Fruit fly (Drosophila melanogaster) whole organism, embryonic: ENCODE data around the gene CG11617.
A peak's percentile ranks its signal among the peaks of the same experiment; 100 is the strongest.

Source experiments
- ATbp ChIP-seq: fragments of 200-800 bp; sonication (Bioruptor generic); optimal IDR thresholded peaks from 2 replicates; lab custom pipeline; 2017; ENCODE audit warnings: missing biosample characterization, mild to moderate bottlenecking, missing genetic modification characterization, missing genetic modification reagents
- Ada2b ChIP-seq: fragments of 200-800 bp; sonication (Bioruptor generic); IDR thresholded peaks from 2 replicates; pipeline ENCODE4 v1.3.6; 2022; ENCODE audit warnings: missing biosample characterization, missing genetic modification characterization
- Adf1 ChIP-seq: fragments of 200-800 bp; sonication (Bioruptor generic); IDR thresholded peaks from 2 replicates; pipeline ENCODE4 v1.3.6; 2022; ENCODE audit warnings: missing biosample characterization, missing genetic modification characterization
- Atf-2 ChIP-seq: fragments of 200-800 bp; sonication (Bioruptor generic); optimal IDR thresholded peaks from 2 replicates; lab custom pipeline; 2016; ENCODE audit warnings: missing biosample characterization, missing genetic modification characterization
- B-H2 ChIP-seq: fragments of 200-800 bp; sonication (Bioruptor generic); optimal IDR thresholded peaks from 2 replicates; lab custom pipeline; 2018; ENCODE audit warnings: missing biosample characterization, mild to moderate bottlenecking, missing genetic modification characterization
- Bgb ChIP-seq: fragments of 200-800 bp; sonication (Bioruptor generic); IDR thresholded peaks from 2 replicates; pipeline ENCODE4 v1.3.6; 2022; ENCODE audit warnings: missing biosample characterization, missing genetic modification characterization; ENCODE audit not compliant: partially characterized antibody
- CG10209 ChIP-seq: fragments of 200-800 bp; sonication (Bioruptor generic); optimal IDR thresholded peaks from 3 replicates; lab custom pipeline; 2017; ENCODE audit warnings: missing biosample characterization, mild to moderate bottlenecking, missing genetic modification characterization, missing genetic modification reagents
- CG10267 ChIP-seq: fragments of 200-800 bp; sonication (Bioruptor generic); optimal IDR thresholded peaks from 2 replicates; lab custom pipeline; 2018; ENCODE audit warnings: missing biosample characterization, mild to moderate bottlenecking, missing genetic modification characterization, moderate library complexity
- CG10366 ChIP-seq: fragments of 200-800 bp; sonication (Bioruptor generic); IDR thresholded peaks from 2 replicates; pipeline ENCODE4 v1.3.6; 2022; ENCODE audit warnings: missing biosample characterization, missing genetic modification characterization
- CG10543 ChIP-seq: fragments of 200-800 bp; sonication (Bioruptor generic); optimal IDR thresholded peaks from 3 replicates; lab custom pipeline; 2017; ENCODE audit warnings: missing biosample characterization, mild to moderate bottlenecking, missing genetic modification characterization, moderate library complexity
- CG12071 ChIP-seq: fragments of 200-800 bp; sonication (Bioruptor generic); optimal IDR thresholded peaks from 3 replicates; lab custom pipeline; 2018; ENCODE audit warnings: missing biosample characterization, mild to moderate bottlenecking, missing genetic modification characterization
- CG1233 ChIP-seq: fragments of 200-800 bp; sonication (Bioruptor generic); optimal IDR thresholded peaks from 4 replicates; lab custom pipeline; 2018; ENCODE audit warnings: missing biosample characterization, mild to moderate bottlenecking, missing genetic modification characterization
- CG12769 ChIP-seq: fragments of 200-800 bp; sonication (Bioruptor generic); optimal IDR thresholded peaks from 2 replicates; lab custom pipeline; 2019; ENCODE audit warnings: missing biosample characterization, mild to moderate bottlenecking, missing genetic modification characterization, moderate library complexity
- CG13123 ChIP-seq: fragments of 200-800 bp; sonication (Bioruptor generic); optimal IDR thresholded peaks from 2 replicates; lab custom pipeline; 2016; ENCODE audit warnings: missing biosample characterization, missing genetic modification characterization
- CG15696 ChIP-seq: fragments of 200-800 bp; sonication (Bioruptor generic); optimal IDR thresholded peaks from 2 replicates; lab custom pipeline; 2019; ENCODE audit warnings: missing biosample characterization, mild to moderate bottlenecking, missing genetic modification characterization, moderate library complexity
- CG16779 ChIP-seq: fragments of 200-800 bp; sonication (Bioruptor generic); IDR thresholded peaks from 2 replicates; pipeline ENCODE4 v1.3.6; 2022; ENCODE audit warnings: missing biosample characterization, missing genetic modification characterization
- CG17802 ChIP-seq: fragments of 200-800 bp; sonication (Bioruptor generic); optimal IDR thresholded peaks from 2 replicates; lab custom pipeline; 2018; ENCODE audit warnings: missing biosample characterization, mild to moderate bottlenecking, missing genetic modification characterization, moderate library complexity
- CG2199 ChIP-seq: fragments of 200-800 bp; sonication (Bioruptor generic); IDR thresholded peaks from 3 replicates; pipeline ENCODE4 v1.3.6; 2022; ENCODE audit warnings: missing biosample characterization, missing genetic modification characterization
- CG2678 ChIP-seq: fragments of 200-800 bp; sonication (Bioruptor generic); optimal IDR thresholded peaks from 3 replicates; lab custom pipeline; 2019; ENCODE audit warnings: missing biosample characterization, mild to moderate bottlenecking, missing genetic modification characterization, moderate library complexity
- CG31224 ChIP-seq: fragments of 200-800 bp; sonication (Bioruptor generic); IDR thresholded peaks from 2 replicates; pipeline ENCODE4 v1.3.6; 2022; ENCODE audit warnings: missing biosample characterization, missing genetic modification characterization
- CG4820 ChIP-seq: fragments of 200-800 bp; sonication (Bioruptor generic); optimal IDR thresholded peaks from 3 replicates; lab custom pipeline; 2016; ENCODE audit warnings: missing biosample characterization, missing genetic modification characterization
- CG6254 ChIP-seq: fragments of 200-800 bp; sonication (Bioruptor generic); optimal IDR thresholded peaks from 3 replicates; lab custom pipeline; 2017; ENCODE audit warnings: mild to moderate bottlenecking, missing biosample characterization, missing genetic modification reagents, missing genetic modification characterization
- CG6813 ChIP-seq: fragments of 200-800 bp; sonication (Bioruptor generic); optimal IDR thresholded peaks from 2 replicates; lab custom pipeline; 2017; ENCODE audit warnings: missing biosample characterization, missing genetic modification characterization, mild to moderate bottlenecking, moderate library complexity, missing genetic modification reagents
- Dfd ChIP-seq, 2 experiments: fragments of >200 bp; optimal IDR thresholded peaks; 2 replicates each; lab custom pipeline; 2017; ENCODE audit warnings: missing biosample characterization in 2 of 2, missing genetic modification characterization in 2 of 2
- Eip74EF ChIP-seq, 2 experiments: fragments of 200-800 bp in 1 of 2; fragments of >200 bp in 1 of 2; sonication (Bioruptor generic) in 1 of 2; optimal IDR thresholded peaks; 2 replicates each; lab custom pipeline; 2017 to 2019; ENCODE audit warnings: missing biosample characterization in 2 of 2, missing genetic modification characterization in 2 of 2, mild to moderate bottlenecking in 1 of 2, moderate library complexity in 1 of 2
- Xbp1 ChIP-seq: fragments of 200-800 bp; sonication (Bioruptor generic); optimal IDR thresholded peaks from 3 replicates; lab custom pipeline; 2016; ENCODE audit warnings: missing biosample characterization, mild to moderate bottlenecking, missing genetic modification characterization
- amos ChIP-seq: fragments of 200-800 bp; sonication (Bioruptor generic); IDR thresholded peaks from 2 replicates; pipeline ENCODE4 v1.3.6; 2022; ENCODE audit warnings: missing biosample characterization, missing genetic modification characterization; ENCODE audit not compliant: partially characterized antibody
- ash1 ChIP-seq: fragments of 200-800 bp; sonication (Bioruptor generic); optimal IDR thresholded peaks from 2 replicates; lab custom pipeline; 2018; ENCODE audit warnings: missing biosample characterization, mild to moderate bottlenecking, missing genetic modification characterization
- br ChIP-seq: fragments of >200 bp; optimal IDR thresholded peaks from 2 replicates; lab custom pipeline; 2017
- bsh ChIP-seq, 2 experiments: fragments of 200-800 bp; sonication (Bioruptor generic); optimal IDR thresholded peaks; 2 replicates each; lab custom pipeline; 2017 to 2018; ENCODE audit warnings: mild to moderate bottlenecking in 2 of 2, missing biosample characterization in 2 of 2, missing genetic modification characterization in 2 of 2, moderate library complexity in 1 of 2
- caup ChIP-seq: fragments of 200-800 bp; sonication (Bioruptor generic); optimal IDR thresholded peaks from 3 replicates; lab custom pipeline; 2017; ENCODE audit warnings: missing biosample characterization, mild to moderate bottlenecking, missing genetic modification characterization, moderate library complexity; ENCODE audit not compliant: severe bottlenecking
- chinmo ChIP-seq: fragments of 200-800 bp; sonication (Bioruptor generic); IDR thresholded peaks from 4 replicates; pipeline ENCODE4 v1.3.6; 2022; ENCODE audit warnings: missing biosample characterization, missing genetic modification characterization; ENCODE audit not compliant: partially characterized antibody
- croc ChIP-seq: fragments of 200-800 bp; sonication (Bioruptor generic); conservative IDR thresholded peaks from 3 replicates; pipeline ENCODE4 v1.3.6; 2022; ENCODE audit warnings: missing biosample characterization, missing genetic modification characterization
- dmrt11E ChIP-seq: fragments of 200-800 bp; sonication (Bioruptor generic); optimal IDR thresholded peaks from 3 replicates; lab custom pipeline; 2018; ENCODE audit warnings: missing biosample characterization, mild to moderate bottlenecking, missing genetic modification characterization, moderate library complexity
- en ChIP-seq: fragments of 200-800 bp; sonication (Bioruptor generic); optimal IDR thresholded peaks from 2 replicates; lab custom pipeline; 2016; ENCODE audit warnings: missing biosample characterization, missing genetic modification characterization
- gem ChIP-seq: fragments of 200-800 bp; sonication (Bioruptor generic); optimal IDR thresholded peaks from 2 replicates; lab custom pipeline; 2019; ENCODE audit warnings: missing biosample characterization, mild to moderate bottlenecking, missing genetic modification characterization, moderate library complexity
- kni ChIP-seq: fragments of 200-800 bp; sonication (Bioruptor generic); optimal IDR thresholded peaks from 3 replicates; lab custom pipeline; 2017; ENCODE audit warnings: mild to moderate bottlenecking, missing biosample characterization, missing genetic modification reagents, missing genetic modification characterization
- lbe ChIP-seq: fragments of 200-800 bp; sonication (Bioruptor generic); optimal IDR thresholded peaks from 2 replicates; lab custom pipeline; 2016; ENCODE audit warnings: missing biosample characterization, mild to moderate bottlenecking, missing genetic modification characterization
- mirr ChIP-seq: fragments of 200-800 bp; sonication (Bioruptor generic); optimal IDR thresholded peaks from 3 replicates; lab custom pipeline; 2018; ENCODE audit warnings: missing biosample characterization, mild to moderate bottlenecking, missing genetic modification characterization
- onecut ChIP-seq: fragments of 200-800 bp; sonication (Bioruptor generic); IDR thresholded peaks from 2 replicates; pipeline ENCODE4 v1.3.6; 2022; ENCODE audit warnings: missing biosample characterization, missing genetic modification characterization
- pb ChIP-seq: fragments of 200-800 bp; sonication (Bioruptor generic); optimal IDR thresholded peaks from 3 replicates; lab custom pipeline; 2016; ENCODE audit warnings: missing biosample characterization, missing genetic modification characterization
- pfk ChIP-seq: fragments of 200-800 bp; sonication (Bioruptor generic); optimal IDR thresholded peaks from 2 replicates; lab custom pipeline; 2018; ENCODE audit warnings: missing biosample characterization, mild to moderate bottlenecking, missing genetic modification characterization, moderate library complexity
- salm ChIP-seq: fragments of 200-800 bp; sonication (Bioruptor generic); optimal IDR thresholded peaks from 2 replicates; lab custom pipeline; 2018; ENCODE audit warnings: missing biosample characterization, mild to moderate bottlenecking, missing genetic modification characterization
- sens ChIP-seq: fragments of 200-800 bp; sonication (Bioruptor generic); peaks from one replicate; lab custom pipeline; 2016; ENCODE audit warnings: missing biosample characterization, missing genetic modification characterization
- sug ChIP-seq: fragments of 200-800 bp; optimal IDR thresholded peaks from 2 replicates; lab custom pipeline; 2019; ENCODE audit warnings: missing biosample characterization, mild to moderate bottlenecking, missing genetic modification characterization, moderate library complexity
- unc-4 ChIP-seq: fragments of 200-800 bp; sonication (Bioruptor generic); IDR thresholded peaks from 2 replicates; pipeline ENCODE4 v1.3.6; 2022; ENCODE audit warnings: missing biosample characterization, missing genetic modification characterization; ENCODE audit not compliant: partially characterized antibody

The CG11617 gene

dm6 chr2L:175727-176126, 31.4 kb downstream of the CG11617 start:
- TF ChIP-seq Eip74EF (GFP tag; optimal IDR thresholded peaks at IDR 0.05; lab: Kevin White, UChicago), result peak in 1 of 2 experiments; percentile 90
- no peak for TF ChIP-seq pb (GFP tag; lab: Kevin White, UChicago)
- TF ChIP-seq ATbp, result no peak
- TF ChIP-seq CG2199 (GFP tag; lab: Robert Waterston, UW), result 0 out of 3 replicates have a peak, but pooled peaks have one; percentile 48
- peak; percentile 40 for TF ChIP-seq sens

- TF ChIP-seq CG2199 (GFP tag; lab: Robert Waterston, UW), result peak; percentile 91; the same call in 2 of the 3 replicates
- TF ChIP-seq Ada2b (GFP tag; lab: Robert Waterston, UW), result no peak
- TF ChIP-seq en (GFP tag; lab: Kevin White, UChicago), result no peak
- TF ChIP-seq chinmo (GFP tag; lab: Robert Waterston, UW), result peak; percentile 81; the same call in 1 of the 4 replicates
- TF ChIP-seq CG17802 (tag; lab: Kevin White, UChicago), result no peak
- peak; percentile 40 for TF ChIP-seq CG2678 (tag; lab: Kevin White, UChicago)
- peak; percentile 56 for TF ChIP-seq mirr
- no peak for TF ChIP-seq Dfd (GFP tag; optimal IDR thresholded peaks at IDR 0.05; lab: Kevin White, UChicago)
- no peak for TF ChIP-seq br (lab: Kevin White, UChicago)
- TF ChIP-seq CG10543 (GFP tag; lab: Kevin White, UChicago), result peak; percentile 25
- no peak for TF ChIP-seq onecut (GFP tag; lab: Robert Waterston, UW)
- peak; percentile 7 for TF ChIP-seq caup
- TF ChIP-seq kni (GFP tag; lab: Kevin White, UChicago), result peak; percentile 79
- TF ChIP-seq salm (tag; lab: Kevin White, UChicago), result no peak
- no peak for TF ChIP-seq croc
- peak; percentile 31 for TF ChIP-seq CG12769 (tag; lab: Kevin White, UChicago)
- TF ChIP-seq CG6813 (GFP tag; lab: Kevin White, UChicago), result peak; percentile 59
- no peak for TF ChIP-seq unc-4 (GFP tag; lab: Robert Waterston, UW)
- TF ChIP-seq CG12071 (GFP tag; lab: Kevin White, UChicago), result peak; percentile 0
- TF ChIP-seq CG15696 (tag; lab: Kevin White, UChicago), result peak; percentile 24
- peak; percentile 14 for TF ChIP-seq CG1233 (GFP tag; lab: Kevin White, UChicago)
- TF ChIP-seq CG31224 (GFP tag; lab: Robert Waterston, UW), result no peak
- TF ChIP-seq Adf1 (GFP tag; lab: Robert Waterston, UW), result 0 out of 2 replicates have a peak, but pooled peaks have one; percentile 27
- TF ChIP-seq ash1 (GFP tag; lab: Kevin White, UChicago), result peak; percentile 13
- no peak for TF ChIP-seq amos (GFP tag; lab: Robert Waterston, UW)
- TF ChIP-seq sug, result peak; percentile 18
- TF ChIP-seq CG6254 (GFP tag; lab: Kevin White, UChicago), result no peak
- TF ChIP-seq CG10267, result no peak
- TF ChIP-seq dmrt11E, result no peak
- no peak for TF ChIP-seq CG10209 (GFP tag; lab: Kevin White, UChicago)
- no peak for TF ChIP-seq Atf-2 (GFP tag; lab: Kevin White, UChicago)
- TF ChIP-seq bsh (GFP tag; optimal IDR thresholded peaks at IDR 0.05; lab: Kevin White, UChicago), result peak in 1 of 2 experiments; percentile 21
- no peak for TF ChIP-seq CG4820
- TF ChIP-seq CG10366 (GFP tag; lab: Robert Waterston, UW), result no peak
- TF ChIP-seq B-H2 (GFP tag; lab: Kevin White, UChicago), result peak; percentile 7
- peak; percentile 60 for TF ChIP-seq lbe (GFP tag; lab: Kevin White, UChicago)
- TF ChIP-seq CG13123, result no peak
- TF ChIP-seq Xbp1 (GFP tag; lab: Kevin White, UChicago), result no peak
- 0 out of 2 replicates have a peak, but pooled peaks have one; percentile 47 for TF ChIP-seq CG16779
- no peak for TF ChIP-seq pfk (GFP tag; lab: Kevin White, UChicago)
- no peak for TF ChIP-seq Bgb (GFP tag; lab: Robert Waterston, UW)
- TF ChIP-seq gem, result peak; percentile 26
Observed at dm6 chr2L:171499-172250, 35.4 kb downstream of the CG11617 start.
